Fruit fly (Drosophila melanogaster): ENCODE measurements around the gene CRMP.

The CRMP gene

DNA sequence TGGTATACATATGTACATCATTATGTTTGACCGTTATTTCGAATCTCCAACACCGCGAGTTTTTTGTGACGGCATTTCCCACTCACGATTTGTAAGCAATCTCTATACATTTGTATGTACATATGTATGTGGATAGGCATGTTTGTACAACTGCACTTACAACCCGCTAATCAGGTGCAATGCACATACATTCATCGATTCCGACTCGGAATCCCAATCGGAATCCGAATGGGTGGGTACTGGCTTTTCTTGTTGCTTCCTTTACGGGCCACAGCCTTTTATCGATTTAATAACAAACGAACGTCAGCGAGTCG, 486 bp downstream of the CRMP start:
- TF ChIP-seq CG17801 (GFP tag; optimal IDR thresholded peaks at IDR 0.05; ENCODE audit: partially characterized antibody), result no peak

DNA sequence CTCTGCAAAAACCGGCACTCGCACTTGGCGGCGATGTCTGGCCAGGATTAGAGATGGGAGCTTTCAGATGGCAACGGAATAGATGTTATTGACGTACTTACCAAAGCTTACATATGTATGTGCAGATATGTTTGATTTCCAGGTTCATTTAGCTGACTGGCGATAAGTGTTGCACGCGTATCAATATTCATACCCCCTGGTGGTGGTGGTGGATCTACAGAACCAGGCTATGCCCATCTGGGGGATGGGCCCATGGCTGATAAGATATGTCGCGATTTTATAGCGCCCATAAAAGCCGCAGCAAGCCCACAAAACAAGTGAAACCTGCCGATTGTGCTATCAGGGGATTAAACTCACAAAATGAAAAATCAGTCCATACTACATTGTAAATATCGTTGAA, 848 bp downstream of the CRMP start:
- no peak for TF ChIP-seq CG17801 (GFP tag; optimal IDR thresholded peaks at IDR 0.05; ENCODE audit: partially characterized antibody)

DNA sequence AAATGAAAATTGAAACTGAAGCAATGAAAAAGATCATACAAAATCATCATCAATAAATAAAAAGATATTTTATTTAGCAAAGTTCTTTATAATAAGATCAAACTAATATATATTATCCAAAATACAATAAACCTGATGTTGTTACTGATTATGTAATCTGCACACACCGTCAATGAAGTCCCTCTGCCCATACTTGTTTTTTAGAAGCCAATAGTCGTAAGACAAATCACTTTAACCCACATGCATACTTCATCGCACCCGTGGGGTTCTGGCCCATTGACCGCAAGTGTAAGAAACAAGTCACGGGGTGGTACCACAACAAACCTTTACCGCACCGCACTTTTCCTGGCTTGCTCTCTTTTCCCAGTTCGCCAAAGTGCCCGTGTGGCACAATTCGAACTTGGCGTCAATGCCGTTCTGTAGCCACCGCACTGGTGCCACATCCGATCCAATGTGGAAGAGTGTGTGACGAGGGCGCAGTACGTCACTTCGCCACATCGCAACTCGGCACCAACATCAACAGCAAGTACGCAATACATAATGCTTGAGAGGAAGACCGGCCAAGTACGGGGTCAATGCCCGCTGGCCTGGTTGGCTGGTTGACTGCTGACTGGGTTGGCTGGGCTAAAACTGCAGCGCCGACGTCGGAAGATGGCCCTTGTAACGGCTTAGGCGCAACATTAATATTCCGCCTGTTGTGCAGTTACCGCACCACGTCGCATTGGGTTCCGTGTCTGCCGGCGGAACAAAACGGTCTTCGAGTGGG, 2.2 kb downstream of the CRMP start:
- no peak for TF ChIP-seq CG17801 (GFP tag; optimal IDR thresholded peaks at IDR 0.05; ENCODE audit: partially characterized antibody)

DNA sequence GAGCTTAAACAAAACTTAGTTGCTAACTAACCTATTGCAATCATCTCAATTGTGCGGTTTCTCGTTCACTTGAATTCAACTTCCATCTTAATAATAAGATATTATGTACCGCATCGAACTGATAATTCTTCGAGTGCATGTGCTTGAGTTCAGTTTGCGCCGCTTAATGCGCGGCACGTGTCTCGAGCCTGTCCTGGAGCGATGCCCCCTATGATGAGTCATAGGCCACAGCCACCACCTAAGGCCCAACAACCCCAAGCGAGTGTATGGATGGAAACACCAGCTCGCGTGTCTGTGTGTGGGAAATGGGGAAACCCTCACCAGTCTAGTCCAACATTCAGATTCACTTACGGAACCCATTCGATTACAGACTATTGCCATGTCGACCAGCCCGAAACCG, 3.0 kb downstream of the CRMP start:
- no peak for TF ChIP-seq CG17801 (GFP tag; optimal IDR thresholded peaks at IDR 0.05; ENCODE audit: partially characterized antibody)

DNA sequence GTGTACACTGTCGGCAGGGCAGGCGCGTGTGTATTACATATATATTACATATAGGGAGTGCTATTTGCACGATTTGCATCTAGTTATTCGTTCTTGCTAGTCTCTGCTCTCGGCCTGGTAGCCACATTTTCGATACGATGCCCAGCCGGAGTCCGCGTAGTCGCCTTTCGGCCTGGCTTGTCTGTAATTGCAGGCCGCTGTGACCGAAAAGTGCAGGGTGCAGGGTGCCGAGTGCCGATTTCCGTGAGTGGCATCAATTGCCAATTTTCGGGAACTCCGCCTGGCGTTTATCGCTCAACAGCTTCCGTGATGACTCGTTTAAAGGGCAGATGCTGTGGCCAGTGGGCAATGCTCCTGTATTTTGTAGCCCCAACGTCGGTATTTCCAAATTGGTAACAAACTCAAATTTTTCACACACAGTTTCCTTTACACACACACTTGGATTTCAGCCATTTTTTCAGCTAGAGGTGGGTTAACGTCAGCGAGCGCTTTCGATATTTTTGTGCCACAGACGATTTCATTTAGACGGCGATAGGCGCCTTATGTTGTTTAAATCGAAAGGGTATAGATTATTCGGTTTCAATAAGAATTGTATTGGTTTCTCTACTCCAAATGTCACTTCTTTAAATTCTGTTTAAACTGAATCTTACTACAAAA, 17.1 kb downstream of the CRMP start, which contains the start of gene CG2926:
Gene CG2926 (minus strand): TSS at position 518 of the 657 bp plus-strand sequence.
- no peak for TF ChIP-seq CG17801 (GFP tag; optimal IDR thresholded peaks at IDR 0.05; ENCODE audit: partially characterized antibody)

DNA sequence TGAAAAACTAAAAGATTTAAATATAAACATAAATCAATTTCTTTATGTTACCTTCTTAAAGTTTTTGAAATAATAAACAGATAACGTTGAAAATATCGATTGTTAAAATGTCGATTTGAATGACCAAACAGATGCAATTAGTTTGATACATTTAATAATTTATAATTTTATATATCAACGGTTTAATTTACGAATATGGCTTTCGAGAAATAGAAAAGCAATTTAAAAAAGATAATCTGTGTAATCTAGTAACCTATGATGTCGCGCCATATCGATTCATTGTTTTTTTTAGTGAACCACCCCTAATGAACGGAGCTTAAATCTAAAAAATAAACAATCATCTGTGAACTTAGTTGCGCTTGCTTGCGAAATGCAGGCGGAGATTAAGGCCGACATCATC, 17.7 kb downstream of the CRMP start, which contains the start of gene PolZ2:
Gene PolZ2 (plus strand): TSS at position 301 of the 400 bp plus-strand sequence.
- TF ChIP-seq CG17801 (GFP tag; optimal IDR thresholded peaks at IDR 0.05; ENCODE audit: partially characterized antibody), result no peak

DNA sequence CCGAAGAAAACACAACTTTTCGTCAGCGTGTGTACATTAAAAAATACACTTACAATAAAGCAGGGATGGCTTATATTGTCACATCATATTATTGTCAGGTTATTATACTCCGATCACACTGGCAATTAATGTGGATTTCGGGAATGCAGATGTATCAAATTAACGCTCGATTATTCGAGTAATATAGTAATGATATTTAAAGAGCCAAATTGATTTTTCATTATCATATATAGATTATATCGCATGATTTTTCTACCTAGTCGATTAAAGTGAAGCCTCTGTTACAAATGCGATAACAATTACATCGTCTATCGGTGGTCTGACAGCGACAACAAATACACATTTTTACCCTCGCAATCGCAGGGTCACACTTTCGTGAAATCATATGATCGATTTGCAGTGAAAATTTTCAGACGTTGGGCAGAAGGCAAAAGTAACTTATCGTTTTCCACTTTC, 20.5 kb downstream of the CRMP start, which contains the start of the genes noi and Vha26:
Gene noi (minus strand): TSS at position 62 of the 456 bp plus-strand sequence.
Gene Vha26 (plus strand): TSS at position 366 of the 456 bp plus-strand sequence.
- TF ChIP-seq CG17801 (GFP tag; optimal IDR thresholded peaks at IDR 0.05; ENCODE audit: partially characterized antibody), result peak; percentile 69

DNA sequence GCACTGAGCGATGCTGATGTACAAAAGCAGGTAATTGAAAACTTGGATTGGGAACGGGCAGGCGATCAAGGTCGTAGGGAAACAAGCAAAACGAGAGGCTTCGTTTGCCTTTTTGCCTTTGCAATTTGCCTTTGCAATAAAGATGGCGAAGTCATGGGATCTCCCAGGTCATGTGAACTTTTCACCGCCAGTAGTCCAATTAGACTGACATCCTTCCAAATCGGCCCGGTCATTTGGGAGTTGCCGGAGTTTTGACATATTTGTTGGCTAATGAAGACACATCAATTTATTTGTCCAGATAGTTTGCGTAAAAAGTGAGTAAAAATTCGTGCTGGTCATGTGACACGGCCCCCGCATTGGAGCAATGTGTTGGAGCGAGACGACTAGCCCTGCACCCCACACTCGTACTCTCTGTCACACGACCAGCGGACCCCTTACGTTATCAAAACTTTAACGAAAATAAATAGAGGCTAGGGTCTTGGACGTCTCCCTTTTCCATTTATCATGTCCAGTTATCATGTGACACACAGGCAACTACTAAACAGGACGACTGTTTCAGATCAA, 21.2 kb downstream of the CRMP start:
- TF ChIP-seq CG17801 (GFP tag; optimal IDR thresholded peaks at IDR 0.05; ENCODE audit: partially characterized antibody), result peak; percentile 22

DNA sequence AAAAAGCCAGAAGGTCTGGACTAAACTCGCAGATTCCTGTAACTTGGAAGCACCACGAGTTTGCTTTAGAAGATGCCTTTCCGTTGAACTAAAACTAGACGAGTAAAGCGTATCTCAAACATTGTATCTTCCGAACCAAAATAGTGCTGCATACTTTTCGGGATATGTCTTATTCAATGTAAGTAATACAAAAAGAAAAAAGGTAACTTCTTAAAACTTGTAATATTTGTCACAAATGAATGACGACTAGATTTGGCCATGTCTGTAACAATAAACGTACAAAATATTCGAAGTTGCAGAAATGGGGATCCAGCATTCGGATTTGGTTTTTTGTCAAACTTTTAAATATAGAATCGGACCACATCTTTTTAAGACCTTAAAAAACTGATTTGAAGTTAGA, 24.0 kb downstream of the CRMP start:
- peak; percentile 40 for TF ChIP-seq CG17801 (GFP tag; optimal IDR thresholded peaks at IDR 0.05; ENCODE audit: partially characterized antibody)

DNA sequence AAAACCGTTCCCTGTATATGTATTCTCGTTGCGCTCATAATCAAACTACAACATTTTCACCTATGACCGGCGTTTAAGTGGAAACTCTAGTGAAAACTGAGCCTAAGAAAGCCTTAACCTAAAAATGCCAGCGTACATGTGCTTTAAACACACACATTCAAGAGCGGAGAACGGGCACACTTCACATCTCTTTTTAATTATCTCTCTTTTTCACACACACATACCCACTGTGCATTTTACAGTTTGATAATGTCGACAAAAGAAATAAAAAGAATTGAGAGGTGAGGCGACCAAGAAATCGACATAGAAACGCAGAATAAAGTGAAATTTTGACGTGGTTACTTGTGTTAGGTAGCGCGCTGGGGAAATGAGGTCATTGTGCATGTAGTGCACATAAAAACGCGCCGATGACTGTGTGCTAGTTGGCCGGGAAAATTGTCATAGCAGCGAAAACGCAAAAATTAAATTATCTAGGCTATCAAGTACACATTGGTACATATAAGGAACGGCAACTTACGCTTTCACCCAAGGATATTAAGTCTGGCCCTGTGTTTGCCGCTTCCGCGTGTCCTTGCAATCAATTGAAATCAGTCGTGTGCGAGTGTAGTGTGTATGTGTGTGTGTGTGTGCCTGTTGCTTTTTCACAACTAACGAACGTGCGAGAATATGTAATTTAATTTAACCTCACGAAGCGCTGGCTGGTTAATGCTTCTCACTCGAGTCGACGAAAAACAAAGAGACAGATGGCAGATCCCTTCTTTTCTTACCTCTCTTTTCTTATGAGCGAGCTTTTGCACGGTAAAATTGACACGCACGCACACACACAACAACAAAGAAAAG, 28.8 kb downstream of the CRMP start:
- peak; percentile 46 for TF ChIP-seq CG17801 (GFP tag; optimal IDR thresholded peaks at IDR 0.05; ENCODE audit: partially characterized antibody)

DNA sequence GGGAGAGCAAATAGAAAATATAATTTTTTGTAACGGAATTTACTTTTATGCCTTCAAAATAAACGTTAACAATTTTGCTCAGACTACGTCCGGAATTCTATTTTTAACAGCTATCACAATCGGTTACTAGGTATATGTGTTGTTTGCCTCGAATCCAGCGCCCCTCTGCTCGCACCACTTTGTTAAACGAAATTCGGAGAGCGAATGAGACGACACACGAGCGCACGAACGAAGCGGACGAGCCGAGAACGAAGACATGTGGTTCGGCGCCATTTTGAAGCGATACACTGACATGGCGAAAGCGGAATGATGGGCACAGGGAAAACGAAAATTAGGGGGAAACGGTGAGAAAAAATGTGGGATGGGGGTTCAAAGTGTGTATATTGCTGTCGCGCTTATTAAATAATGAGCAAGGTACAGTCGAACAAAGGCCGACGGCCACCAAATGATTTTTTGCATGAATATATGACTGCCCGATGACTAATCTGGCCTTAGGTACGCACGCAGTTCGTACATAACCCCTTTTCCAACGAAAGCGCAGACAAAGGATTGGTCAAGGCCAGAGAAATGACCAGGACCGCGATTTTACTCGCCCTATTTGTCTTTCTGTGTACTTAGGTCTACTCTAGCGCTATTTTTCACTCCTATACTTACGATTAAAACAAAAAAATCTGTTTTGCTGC, 29.6 kb downstream of the CRMP start:
- peak; percentile 67 for TF ChIP-seq CG17801 (GFP tag; optimal IDR thresholded peaks at IDR 0.05; ENCODE audit: partially characterized antibody)

DNA sequence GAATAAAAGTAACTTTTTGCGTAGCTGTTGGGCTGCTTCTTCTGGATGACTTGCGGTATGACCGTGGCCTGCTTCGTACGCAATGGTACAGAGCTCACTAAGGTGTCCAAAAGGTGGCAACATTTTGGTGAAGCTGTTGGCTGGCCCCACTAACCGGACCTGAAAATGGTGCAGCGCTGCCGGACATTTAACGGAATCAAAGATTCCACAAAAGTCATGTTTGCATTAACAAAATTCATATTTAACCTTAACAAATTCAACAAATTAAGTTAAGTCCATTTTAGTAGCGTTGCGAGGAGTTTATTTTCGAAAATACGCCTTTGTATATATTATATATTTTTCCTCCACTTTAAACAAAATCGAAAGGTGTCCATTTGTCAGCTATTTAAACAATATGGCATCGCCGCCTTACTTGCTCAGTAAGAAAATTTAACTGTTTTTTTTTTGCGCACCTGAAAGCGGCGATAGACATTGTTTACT, 30.2 kb downstream of the CRMP start, which contains the start of the genes kra and SecS:
Gene kra (minus strand): TSS at position 93 of the 480 bp plus-strand sequence.
Gene SecS (plus strand): TSS at position 390 of the 480 bp plus-strand sequence.
- TF ChIP-seq CG17801 (GFP tag; optimal IDR thresholded peaks at IDR 0.05; ENCODE audit: partially characterized antibody), result no peak

DNA sequence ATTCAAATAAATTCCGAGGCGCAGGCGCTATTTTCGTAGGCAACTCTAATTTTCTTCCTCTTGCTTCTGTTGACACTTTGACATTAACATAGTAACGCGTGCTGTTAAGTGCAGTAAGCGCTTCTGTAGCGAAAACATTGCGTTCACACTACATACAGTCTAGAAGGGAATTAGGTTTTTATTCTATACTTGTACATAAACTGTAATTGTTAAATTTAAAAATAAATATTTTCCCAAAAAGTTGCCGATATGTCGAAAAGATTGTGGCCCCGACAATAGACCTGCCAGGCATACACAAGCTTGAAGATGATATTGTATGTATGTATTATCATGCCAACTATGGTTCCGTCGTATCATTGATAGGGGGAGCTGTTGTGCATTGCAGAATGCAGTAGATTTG, 35.6 kb downstream of the CRMP start, which contains the start of gene asl:
Gene asl (minus strand): TSS at position 67 of the 400 bp plus-strand sequence.
- TF ChIP-seq CG17801 (GFP tag; optimal IDR thresholded peaks at IDR 0.05; ENCODE audit: partially characterized antibody), result no peak

DNA sequence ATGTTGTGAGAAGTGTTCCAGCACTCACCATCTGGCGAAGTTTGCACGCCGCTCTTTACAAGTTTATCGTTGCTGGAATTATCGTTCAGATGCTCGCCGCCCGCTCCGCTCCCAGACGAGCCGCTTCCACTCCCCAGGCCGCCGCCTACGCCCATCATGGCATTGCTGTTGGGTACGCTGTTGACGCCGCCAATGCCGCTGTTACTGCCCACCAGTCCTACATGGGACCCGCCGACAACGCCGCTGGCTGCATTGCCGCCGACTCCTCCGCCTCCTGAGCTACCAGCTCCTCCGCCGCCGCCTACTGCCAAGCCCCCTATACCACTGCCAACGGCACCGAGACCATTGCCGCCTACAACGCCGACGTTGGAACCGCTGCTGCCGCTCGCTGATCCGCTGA, 37.5 kb downstream of the CRMP start:
- TF ChIP-seq CG17801 (GFP tag; optimal IDR thresholded peaks at IDR 0.05; ENCODE audit: partially characterized antibody), result no peak
